Fruit fly (Drosophila melanogaster): ENCODE measurements around the gene mtd.

- no peak for TF ChIP-seq Snoo (tag; optimal IDR thresholded peaks at IDR 0.05)
- TF ChIP-seq Ets98B (GFP tag; IDR thresholded peaks at IDR 0.05) = no peak
- no peak for TF ChIP-seq CG12605 (GFP tag; IDR thresholded peaks at IDR 0.05)
- no peak for TF ChIP-seq EcR (GFP tag; optimal IDR thresholded peaks at IDR 0.05)
- no peak for TF ChIP-seq CG32121 (GFP tag; IDR thresholded peaks at IDR 0.05)
- no peak for TF ChIP-seq Pif1A (GFP tag; optimal IDR thresholded peaks at IDR 0.05)
- TF ChIP-seq CG9948 (tag; optimal IDR thresholded peaks at IDR 0.05) = no peak
- TF ChIP-seq CG14655 (GFP tag; optimal IDR thresholded peaks at IDR 0.05) = no peak
- no peak for TF ChIP-seq CG15710 (tag; optimal IDR thresholded peaks at IDR 0.05)
- TF ChIP-seq CG13204 (GFP tag; optimal IDR thresholded peaks at IDR 0.05) = no peak
- TF ChIP-seq CG8159 (tag; optimal IDR thresholded peaks at IDR 0.05) = no peak
Observed at dm6 chr3R:5277735-5278134, 72.5 kb downstream of the mtd start, which contains the start of gene CG31538.

Measured in whole organism, pupa.